Fruit fly (Drosophila melanogaster): ENCODE results near the gene cype.

DNA sequence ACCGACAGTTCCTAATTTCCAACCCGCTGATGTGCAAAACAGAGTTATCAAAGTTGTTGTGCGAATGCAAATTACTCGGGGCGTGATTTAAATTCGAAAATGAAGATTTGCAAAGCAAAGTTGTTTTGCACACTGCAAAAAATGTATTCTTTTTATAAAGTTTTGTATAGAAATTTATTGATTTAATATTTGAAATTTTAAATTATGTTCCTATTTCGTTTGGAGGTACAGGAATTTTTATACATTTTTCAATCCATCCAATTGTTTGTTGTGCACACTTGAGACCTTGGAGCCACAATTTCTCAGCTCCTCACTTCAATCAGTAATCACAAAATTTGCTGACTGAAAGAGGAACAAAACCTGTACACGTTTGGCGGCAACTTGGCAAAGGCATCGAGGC, 48.0 kb downstream of the cype start:
- TF ChIP-seq Mnt (GFP tag; optimal IDR thresholded peaks at IDR 0.05) (no peak), CG1620 (GFP tag; optimal IDR thresholded peaks at IDR 0.05) (no peak), ovo (GFP tag; optimal IDR thresholded peaks at IDR 0.05) (no peak), kay (GFP tag; ENCODE audit: borderline replicate concordance) (no peak), CG5204 (GFP tag; optimal IDR thresholded peaks at IDR 0.05) (no peak), cic (GFP tag; optimal IDR thresholded peaks at IDR 0.05) (no peak)

All from whole organism, adult.